Worm (Caenorhabditis elegans) whole organism, young adult: ENCODE measurements around the gene F10C1.3.

ENCODE experiments used
- aptf-3 ChIP-seq: fragments of 200-800 bp; sonication (Bioruptor generic); IDR thresholded peaks from 2 replicates; pipeline ENCODE4 v1.3.6; 2022; ENCODE audit warnings: missing genetic modification characterization, missing compliant biosample characterization
- cebp-2 ChIP-seq: fragments of 200-800 bp; sonication (Bioruptor generic); IDR thresholded peaks from 2 replicates; pipeline ENCODE4 v1.3.6; 2022; ENCODE audit warnings: missing genetic modification characterization, missing compliant biosample characterization
- ceh-27 ChIP-seq: fragments of 200-800 bp; sonication (Bioruptor generic); optimal IDR thresholded peaks from 2 replicates; lab custom pipeline; 2018; ENCODE audit warnings: mild to moderate bottlenecking, missing genetic modification characterization, moderate library complexity, missing compliant biosample characterization
- hmg-20 ChIP-seq: fragments of 200-800 bp; sonication (Bioruptor generic); IDR thresholded peaks from 2 replicates; pipeline ENCODE4 v1.3.6; 2022; ENCODE audit warnings: missing genetic modification reagents, missing genetic modification characterization, missing compliant biosample characterization
- nfya-2 ChIP-seq: fragments of 200-800 bp; sonication (Bioruptor generic); IDR thresholded peaks from 2 replicates; pipeline ENCODE4 v1.3.6; 2022; ENCODE audit warnings: missing genetic modification reagents, missing genetic modification characterization, missing compliant biosample characterization
- nhr-179 ChIP-seq: sonication (generic microtip); optimal IDR thresholded peaks from 2 replicates; lab custom pipeline; 2016; ENCODE audit warnings: mild to moderate bottlenecking, missing genetic modification characterization, missing compliant biosample characterization
- snpc-4 ChIP-seq, 5 experiments: fragments of 150-350 bp in 1 of 5; sonication (generic microtip) in 4 of 5; optimal IDR thresholded peaks; 2 replicates each; lab custom pipeline; 2014 to 2018; ENCODE audit warnings: missing genetic modification characterization in 5 of 5, missing biosample characterization in 3 of 5, antibody characterized with exemption in 2 of 5, mild to moderate bottlenecking in 2 of 5, missing compliant biosample characterization in 2 of 5, missing genotype in 2 of 5, moderate library complexity in 2 of 5, missing genetic modification reagents in 1 of 5
- somi-1 ChIP-seq: fragments of 200-800 bp; sonication (Bioruptor generic); optimal IDR thresholded peaks from 2 replicates; lab custom pipeline; 2018; ENCODE audit warnings: mild to moderate bottlenecking, missing genetic modification characterization, missing compliant biosample characterization
- ztf-18 ChIP-seq: sonication (generic microtip); optimal IDR thresholded peaks from 2 replicates; lab custom pipeline; 2016; ENCODE audit warnings: missing genotype, mild to moderate bottlenecking, missing genetic modification characterization, missing compliant biosample characterization
- ztf-6 ChIP-seq: fragments of 200-800 bp; sonication (Bioruptor generic); IDR thresholded peaks from 2 replicates; pipeline ENCODE4 v1.3.6; 2022; ENCODE audit warnings: missing genetic modification reagents, missing genetic modification characterization, missing compliant biosample characterization

ce11 chrII:5804288-5804687 is 46.7 kb upstream of the F10C1.3 start:
- TF ChIP-seq aptf-3 = no peak
- no peak for TF ChIP-seq ztf-6 (GFP tag; lab: Robert Waterston, UW)
- TF ChIP-seq somi-1 (GFP tag; lab: Kevin White, UChicago) = no peak
- no peak for TF ChIP-seq snpc-4 (GFP tag; optimal IDR thresholded peaks at IDR 0.05; lab: Kevin White, UChicago)
- TF ChIP-seq snpc-4 (tag; optimal IDR thresholded peaks at IDR 0.05; lab: Kevin White, UChicago) = no peak
- TF ChIP-seq ztf-18 (tag; lab: Kevin White, UChicago) = no peak
- no peak for TF ChIP-seq nfya-2 (GFP tag; lab: Robert Waterston, UW)
- no peak for TF ChIP-seq cebp-2 (GFP tag; lab: Robert Waterston, UW)
- TF ChIP-seq ceh-27 (GFP tag; lab: Kevin White, UChicago) = no peak
- no peak for TF ChIP-seq nhr-179 (tag; lab: Kevin White, UChicago)
- TF ChIP-seq hmg-20 (GFP tag; lab: Robert Waterston, UW) = no peak
